Worm (Caenorhabditis elegans) whole organism, L4 larva: Measurements from ENCODE around the gene K07D4.9.
A peak's percentile ranks its signal among the peaks of the same experiment; 100 is the strongest.

ENCODE experiments used
- daf-16 ChIP-seq, 3 experiments: sonication (generic microtip); optimal IDR thresholded peaks; 2 replicates each; lab custom pipeline; 2016 to 2017; ENCODE audit warnings: missing genetic modification characterization in 3 of 3, missing genetic modification reagents in 3 of 3, mild to moderate bottlenecking in 2 of 3, missing compliant biosample characterization in 2 of 3, missing biosample characterization in 1 of 3, moderate library complexity in 1 of 3
- fkh-10 ChIP-seq: fragments of 150-350 bp; optimal IDR thresholded peaks from 2 replicates; lab custom pipeline; 2014; ENCODE audit warnings: missing biosample characterization, missing genetic modification reagents, missing genetic modification characterization

- TF ChIP-seq fkh-10 (GFP tag; lab: Kevin White, UChicago), result no peak
- no peak for TF ChIP-seq daf-16 (GFP tag; optimal IDR thresholded peaks at IDR 0.05; lab: Kevin White, UChicago)
- TF ChIP-seq daf-16 (tag; optimal IDR thresholded peaks at IDR 0.05; lab: Kevin White, UChicago), result peak; percentile 72
These were observed 35.6 kb upstream of the K07D4.9 start, which contains the start of gene Y14H12A.1 for ce11 chrII:3992660-3993245.
